Worm (Caenorhabditis elegans) whole organism, late embryonic: ENCODE results near the gene sups-1.

Experiments used
- ceh-22 ChIP-seq: sonication (generic microtip); optimal IDR thresholded peaks from 2 replicates; lab custom pipeline; 2017; ENCODE audit warnings: missing biosample characterization, missing genetic modification characterization
- pha-2 ChIP-seq: sonication (generic microtip); optimal IDR thresholded peaks from 2 replicates; lab custom pipeline; 2017; ENCODE audit warnings: mild to moderate bottlenecking, missing genetic modification characterization, missing compliant biosample characterization
- ref-2 ChIP-seq: sonication (generic microtip); optimal IDR thresholded peaks from 2 replicates; lab custom pipeline; 2016; ENCODE audit warnings: missing genetic modification characterization, missing compliant biosample characterization
- tbx-2 ChIP-seq: sonication (generic microtip); optimal IDR thresholded peaks from 2 replicates; lab custom pipeline; 2016; ENCODE audit warnings: missing genetic modification characterization, missing compliant biosample characterization
- unc-3 ChIP-seq, 2 experiments: fragments of 200-800 bp in 1 of 2; sonication (Bioruptor generic) in 1 of 2; sonication (generic microtip) in 1 of 2; conservative IDR thresholded peaks in 1 of 2; optimal IDR thresholded peaks in 1 of 2; 2 replicates each; pipeline versions ENCODE4 v1.3.6 to Lab custom; 2016 to 2022; ENCODE audit warnings: missing compliant biosample characterization in 2 of 2, missing genetic modification characterization in 2 of 2, missing genetic modification reagents in 1 of 2

ce11 chrX:6040435-6041093 lies 36.6 kb downstream of the sups-1 start:
- TF ChIP-seq ref-2 (no peak), tbx-2 (no peak), pha-2 (tag; lab: Kevin White, UChicago) (no peak), unc-3 (GFP tag; conservative IDR thresholded peaks at IDR 0.05; lab: Robert Waterston, UW) (no peak), unc-3 (tag; optimal IDR thresholded peaks at IDR 0.05; lab: Kevin White, UChicago) (no peak), ceh-22 (tag; lab: Kevin White, UChicago) (no peak)
